Worm (Caenorhabditis elegans) whole organism, L3 larva: ENCODE measurements around the gene hst-2.
A peak's percentile ranks its signal among the peaks of the same experiment; 100 is the strongest.

Experiments used
- ZK546.5 ChIP-seq: sonication (generic microtip); optimal IDR thresholded peaks from 2 replicates; lab custom pipeline; 2017; ENCODE audit warnings: missing biosample characterization, missing genetic modification characterization
- lin-15B ChIP-seq: fragments of 150-350 bp; optimal IDR thresholded peaks from 2 replicates; lab custom pipeline; 2014; ENCODE audit warnings: missing biosample characterization, missing genetic modification characterization
- lin-39 ChIP-seq: fragments of 150-350 bp; optimal IDR thresholded peaks from 2 replicates; lab custom pipeline; 2018; ENCODE audit warnings: missing biosample characterization, missing genetic modification reagents, missing genetic modification characterization
- nfya-1 ChIP-seq: sonication (generic microtip); optimal IDR thresholded peaks from 2 replicates; lab custom pipeline; 2017; ENCODE audit warnings: missing genetic modification characterization, mild to moderate bottlenecking, missing compliant biosample characterization, antibody characterized with exemption, moderate library complexity; ENCODE audit not compliant: insufficient read depth
- nhr-25 ChIP-seq: sonication (generic microtip); optimal IDR thresholded peaks from 2 replicates; lab custom pipeline; 2017; ENCODE audit warnings: missing biosample characterization, missing genetic modification characterization
- nhr-28 ChIP-seq: fragments of 150-350 bp; optimal IDR thresholded peaks from 2 replicates; lab custom pipeline; 2014; ENCODE audit warnings: missing biosample characterization, missing genetic modification characterization
- zag-1 ChIP-seq: fragments of 150-350 bp; optimal IDR thresholded peaks from 2 replicates; lab custom pipeline; 2014; ENCODE audit warnings: missing biosample characterization, missing genetic modification characterization

- no peak for TF ChIP-seq lin-15B
- TF ChIP-seq nfya-1: peak; percentile 31
- TF ChIP-seq lin-39 (tag; lab: Kevin White, UChicago): no peak
- TF ChIP-seq ZK546.5 (tag; lab: Kevin White, UChicago): no peak
- TF ChIP-seq nhr-25 (tag; lab: Kevin White, UChicago): peak; percentile 33
- TF ChIP-seq zag-1 (tag; lab: Kevin White, UChicago): no peak
- no peak for TF ChIP-seq nhr-28 (tag; lab: Kevin White, UChicago)
Measured at ce11 chrX:11215420-11216050, 8.6 kb upstream of the hst-2 start, which contains the start of the genes C34F6.7 and idh-2.
